Fruit fly (Drosophila melanogaster): ENCODE results near the gene rudhira.

Gene rudhira

dm6 chrX:11816434-11816948, at the start of gene rudhira, which contains the start of gene CG1578 (continued):
- peak; percentile 9 for TF ChIP-seq CG9817 (tag; optimal IDR thresholded peaks at IDR 0.05)
- TF ChIP-seq tll (GFP tag; optimal IDR thresholded peaks at IDR 0.05), result no peak
- TF ChIP-seq CG13624 (GFP tag; optimal IDR thresholded peaks at IDR 0.05), result no peak
- TF ChIP-seq CG17186 (GFP tag; optimal IDR thresholded peaks at IDR 0.05), result no peak
- TF ChIP-seq Kr (GFP tag; optimal IDR thresholded peaks at IDR 0.05), result no peak
- TF ChIP-seq Bgb (GFP tag; IDR thresholded peaks at IDR 0.05; ENCODE audit: partially characterized antibody), result peak; percentile 6; the same call in 1 of the 2 replicates
- TF ChIP-seq tx (GFP tag; optimal IDR thresholded peaks at IDR 0.05), result no peak
- no peak for TF ChIP-seq CG9609 (GFP tag; optimal IDR thresholded peaks at IDR 0.05)
- no peak for TF ChIP-seq CG6683 (GFP tag; optimal IDR thresholded peaks at IDR 0.05)
- TF ChIP-seq chif (GFP tag; optimal IDR thresholded peaks at IDR 0.05), result no peak
- TF ChIP-seq her (GFP tag; optimal IDR thresholded peaks at IDR 0.05), result no peak
- no peak for TF ChIP-seq az2 (GFP tag; optimal IDR thresholded peaks at IDR 0.05)
- TF ChIP-seq HLH3B (GFP tag; IDR thresholded peaks at IDR 0.05), result no peak
- no peak for TF ChIP-seq CG1832 (GFP tag; optimal IDR thresholded peaks at IDR 0.05)
- peak; percentile 38 for TF ChIP-seq CG12391 (tag; optimal IDR thresholded peaks at IDR 0.05)
- peak; percentile 2 for TF ChIP-seq CG7839 (tag; optimal IDR thresholded peaks at IDR 0.05)
- TF ChIP-seq trh (GFP tag; optimal IDR thresholded peaks at IDR 0.05), result no peak
- no peak for TF ChIP-seq CG6272 (GFP tag; IDR thresholded peaks at IDR 0.05)
- TF ChIP-seq gcm2 (GFP tag; optimal IDR thresholded peaks at IDR 0.05), result no peak
- no peak for TF ChIP-seq ATbp (GFP tag; optimal IDR thresholded peaks at IDR 0.05)
- TF ChIP-seq H15 (GFP tag; IDR thresholded peaks at IDR 0.05), result no peak
- TF ChIP-seq Oli (tag; optimal IDR thresholded peaks at IDR 0.05), result no peak
- TF ChIP-seq mirr (GFP tag; optimal IDR thresholded peaks at IDR 0.05), result no peak
- peak; percentile 26; the same call in 1 of the 2 replicates for TF ChIP-seq Scr (GFP tag; IDR thresholded peaks at IDR 0.05; ENCODE audit: partially characterized antibody)
- TF ChIP-seq vnd (GFP tag; IDR thresholded peaks at IDR 0.05; ENCODE audit: partially characterized antibody), result no peak
- peak; percentile 83 for TF ChIP-seq Lhr (GFP tag; optimal IDR thresholded peaks at IDR 0.05)
- TF ChIP-seq CG2678 (tag; optimal IDR thresholded peaks at IDR 0.05), result peak; percentile 11
- no peak for TF ChIP-seq crp (GFP tag; optimal IDR thresholded peaks at IDR 0.05)
- TF ChIP-seq cas (GFP tag; IDR thresholded peaks at IDR 0.05), result no peak
- TF ChIP-seq phol (tag; optimal IDR thresholded peaks at IDR 0.05), result peak; percentile 39
- TF ChIP-seq Myb (GFP tag; optimal IDR thresholded peaks at IDR 0.05), result peak; percentile 52
- no peak for TF ChIP-seq CG32767 (GFP tag; IDR thresholded peaks at IDR 0.05)
- no peak for TF ChIP-seq CG34422 (GFP tag; IDR thresholded peaks at IDR 0.05)
- TF ChIP-seq CG2120 (GFP tag; optimal IDR thresholded peaks at IDR 0.05), result no peak
- TF ChIP-seq tgo (GFP tag; IDR thresholded peaks at IDR 0.05), result no peak
- no peak for TF ChIP-seq H2.0 (GFP tag; IDR thresholded peaks at IDR 0.05)
- no peak for TF ChIP-seq CG2129 (GFP tag; IDR thresholded peaks at IDR 0.05; ENCODE audit: partially characterized antibody)
- TF ChIP-seq fd64A (GFP tag; optimal IDR thresholded peaks at IDR 0.05), result no peak
- TF ChIP-seq scrt (GFP tag; optimal IDR thresholded peaks at IDR 0.05), result no peak
- no peak for TF ChIP-seq zen2 (GFP tag; IDR thresholded peaks at IDR 0.05; ENCODE audit: partially characterized antibody)
- TF ChIP-seq NC2β (GFP tag; optimal IDR thresholded peaks at IDR 0.05), result no peak
- TF ChIP-seq CG30020 (tag; optimal IDR thresholded peaks at IDR 0.05), result peak; percentile 13
- peak; percentile 32 for TF ChIP-seq CG11504 (tag; optimal IDR thresholded peaks at IDR 0.05)
- no peak for TF ChIP-seq CG14050 (GFP tag; IDR thresholded peaks at IDR 0.05)
- TF ChIP-seq CG34224 (GFP tag; IDR thresholded peaks at IDR 0.05; ENCODE audit: partially characterized antibody), result no peak
- TF ChIP-seq inv (GFP tag; IDR thresholded peaks at IDR 0.05; ENCODE audit: partially characterized antibody), result no peak
- TF ChIP-seq bowl (GFP tag; IDR thresholded peaks at IDR 0.05), result no peak
- TF ChIP-seq Bdp1 (GFP tag; optimal IDR thresholded peaks at IDR 0.05), result no peak
- TF ChIP-seq Jarid2 (GFP tag; optimal IDR thresholded peaks at IDR 0.05), result no peak
- TF ChIP-seq sr (GFP tag; IDR thresholded peaks at IDR 0.05), result peak; percentile 49; the same call in 1 of the 3 replicates

Data from whole organism, embryonic.